Worm (Caenorhabditis elegans) whole organism, young adult: Measurements from ENCODE around the gene acer-1.

Experiments
- B0035.1 ChIP-seq: sonication (generic microtip); optimal IDR thresholded peaks from 2 replicates; lab custom pipeline; 2016; ENCODE audit warnings: missing genetic modification characterization, mild to moderate bottlenecking, missing compliant biosample characterization, missing genotype, missing genetic modification reagents
- C06A6.2 ChIP-seq: fragments of 200-800 bp; sonication (Bioruptor generic); conservative IDR thresholded peaks from 2 replicates; pipeline ENCODE4 v1.3.6; 2022; ENCODE audit warnings: missing genetic modification characterization, missing compliant biosample characterization
- F10E7.11 ChIP-seq: sonication (generic microtip); optimal IDR thresholded peaks from 2 replicates; lab custom pipeline; 2017; ENCODE audit warnings: mild to moderate bottlenecking, missing genetic modification characterization, moderate library complexity, missing compliant biosample characterization
- F23B12.7 ChIP-seq: sonication (generic microtip); optimal IDR thresholded peaks from 2 replicates; lab custom pipeline; 2017; ENCODE audit warnings: missing genetic modification characterization, mild to moderate bottlenecking, missing compliant biosample characterization, antibody characterized with exemption, moderate library complexity; ENCODE audit not compliant: insufficient read depth
- F39B2.1 ChIP-seq: fragments of 200-800 bp; sonication (Bioruptor generic); IDR thresholded peaks from 2 replicates; pipeline ENCODE4 v1.3.6; 2022; ENCODE audit warnings: missing genetic modification reagents, missing genetic modification characterization, missing compliant biosample characterization
- F55B11.4 ChIP-seq: sonication (generic microtip); optimal IDR thresholded peaks from 2 replicates; lab custom pipeline; 2016; ENCODE audit warnings: missing compliant biosample characterization, missing genetic modification characterization, borderline replicate concordance; ENCODE audit not compliant: insufficient read depth
- F57C9.4 ChIP-seq: sonication (generic microtip); optimal IDR thresholded peaks from 2 replicates; lab custom pipeline; 2017; ENCODE audit warnings: mild to moderate bottlenecking, missing genetic modification characterization, missing compliant biosample characterization
- Y79H2A.3 ChIP-seq: fragments of 200-800 bp; sonication (Bioruptor generic); conservative IDR thresholded peaks from 2 replicates; pipeline ENCODE4 v1.3.6; 2022; ENCODE audit warnings: missing genetic modification reagents, missing genetic modification characterization, missing compliant biosample characterization
- ZK185.1 ChIP-seq: sonication (generic microtip); optimal IDR thresholded peaks from 2 replicates; lab custom pipeline; 2016; ENCODE audit warnings: mild to moderate bottlenecking, missing genetic modification characterization, missing compliant biosample characterization; ENCODE audit not compliant: poor library complexity, severe bottlenecking
- ama-1 ChIP-seq, 3 experiments: fragments of 150-350 bp in 1 of 3; sonication (generic microtip) in 2 of 3; optimal IDR thresholded peaks; 2 replicates each; lab custom pipeline; 2014 to 2018; ENCODE audit warnings: missing biosample characterization in 2 of 3, missing genetic modification characterization in 2 of 3, missing genetic modification reagents in 2 of 3
- aptf-3 ChIP-seq: fragments of 200-800 bp; sonication (Bioruptor generic); IDR thresholded peaks from 2 replicates; pipeline ENCODE4 v1.3.6; 2022; ENCODE audit warnings: missing genetic modification characterization, missing compliant biosample characterization
- atf-7 ChIP-seq: sonication (generic microtip); optimal IDR thresholded peaks from 2 replicates; lab custom pipeline; 2017; ENCODE audit warnings: mild to moderate bottlenecking, missing genetic modification characterization, missing compliant biosample characterization
- attf-5 ChIP-seq: fragments of 200-800 bp; sonication (Bioruptor generic); optimal IDR thresholded peaks from 2 replicates; lab custom pipeline; 2018; ENCODE audit warnings: mild to moderate bottlenecking, missing genetic modification characterization, missing compliant biosample characterization
- bed-1 ChIP-seq: fragments of 200-800 bp; sonication (Bioruptor generic); IDR thresholded peaks from 2 replicates; pipeline ENCODE4 v1.3.6; 2022; ENCODE audit warnings: missing genetic modification reagents, missing genetic modification characterization, missing compliant biosample characterization
- ccch-3 ChIP-seq: fragments of 200-800 bp; sonication (Bioruptor generic); optimal IDR thresholded peaks from 2 replicates; lab custom pipeline; 2018; ENCODE audit warnings: mild to moderate bottlenecking, missing genetic modification characterization, missing compliant biosample characterization
- cebp-2 ChIP-seq: fragments of 200-800 bp; sonication (Bioruptor generic); IDR thresholded peaks from 2 replicates; pipeline ENCODE4 v1.3.6; 2022; ENCODE audit warnings: missing genetic modification characterization, missing compliant biosample characterization
- ceh-27 ChIP-seq: fragments of 200-800 bp; sonication (Bioruptor generic); optimal IDR thresholded peaks from 2 replicates; lab custom pipeline; 2018; ENCODE audit warnings: mild to moderate bottlenecking, missing genetic modification characterization, moderate library complexity, missing compliant biosample characterization
- chd-7 ChIP-seq: sonication (generic microtip); optimal IDR thresholded peaks from 2 replicates; lab custom pipeline; 2016; ENCODE audit warnings: mild to moderate bottlenecking, missing genetic modification characterization, moderate library complexity, missing compliant biosample characterization
- die-1 ChIP-seq: sonication (generic microtip); optimal IDR thresholded peaks from 2 replicates; lab custom pipeline; 2016; ENCODE audit warnings: missing genotype, mild to moderate bottlenecking, missing genetic modification characterization, missing compliant biosample characterization
- dpl-1 ChIP-seq: fragments of 150-350 bp; optimal IDR thresholded peaks from 2 replicates; lab custom pipeline; 2014; ENCODE audit warnings: missing biosample characterization, missing genetic modification reagents, missing genetic modification characterization
- efl-1 ChIP-seq: fragments of 150-350 bp; optimal IDR thresholded peaks from 2 replicates; lab custom pipeline; 2014; ENCODE audit warnings: missing biosample characterization, missing genetic modification reagents, missing genetic modification characterization
- egl-44 ChIP-seq: fragments of 200-800 bp; sonication (Bioruptor generic); IDR thresholded peaks from 2 replicates; pipeline ENCODE4 v1.3.6; 2022; ENCODE audit warnings: missing genetic modification reagents, missing genetic modification characterization, missing compliant biosample characterization
- gei-17 ChIP-seq: fragments of 200-800 bp; sonication (Bioruptor generic); optimal IDR thresholded peaks from 2 replicates; lab custom pipeline; 2018; ENCODE audit warnings: mild to moderate bottlenecking, missing genetic modification characterization, missing compliant biosample characterization
- him-1 ChIP-seq: sonication (generic microtip); optimal IDR thresholded peaks from 2 replicates; lab custom pipeline; 2016; ENCODE audit warnings: missing genotype, missing genetic modification reagents, missing genetic modification characterization, missing compliant biosample characterization
- hlh-26 ChIP-seq: fragments of 200-800 bp; sonication (Bioruptor generic); conservative IDR thresholded peaks from 2 replicates; pipeline ENCODE4 v1.3.6; 2022; ENCODE audit warnings: missing genetic modification reagents, missing genetic modification characterization, missing compliant biosample characterization
- hsf-1 ChIP-seq: fragments of 200-800 bp; sonication (Bioruptor generic); IDR thresholded peaks from 2 replicates; pipeline ENCODE4 v1.3.6; 2022; ENCODE audit warnings: missing genetic modification reagents, missing genetic modification characterization, missing compliant biosample characterization
- lag-1 ChIP-seq: fragments of 200-800 bp; sonication (Bioruptor generic); IDR thresholded peaks from 2 replicates; pipeline ENCODE4 v1.3.6; 2022; ENCODE audit warnings: missing genetic modification reagents, missing genetic modification characterization, missing compliant biosample characterization
- let-526 ChIP-seq: fragments of 200-800 bp; sonication (Bioruptor generic); IDR thresholded peaks from 2 replicates; pipeline ENCODE4 v1.3.6; 2022; ENCODE audit warnings: missing genetic modification reagents, missing genetic modification characterization, missing compliant biosample characterization
- lin-26 ChIP-seq: fragments of 200-800 bp; sonication (Bioruptor generic); IDR thresholded peaks from 2 replicates; pipeline ENCODE4 v1.3.6; 2022; ENCODE audit warnings: missing genetic modification reagents, missing genetic modification characterization, missing compliant biosample characterization
- lin-40 ChIP-seq: sonication (generic microtip); optimal IDR thresholded peaks from 2 replicates; lab custom pipeline; 2016; ENCODE audit warnings: missing genetic modification characterization, mild to moderate bottlenecking, missing compliant biosample characterization, missing genotype, missing genetic modification reagents
- lin-54 ChIP-seq: fragments of 200-800 bp; sonication (Bioruptor generic); optimal IDR thresholded peaks from 2 replicates; lab custom pipeline; 2018; ENCODE audit warnings: mild to moderate bottlenecking, missing genetic modification characterization, missing compliant biosample characterization
- lsy-27 ChIP-seq: sonication (generic microtip); optimal IDR thresholded peaks from 2 replicates; lab custom pipeline; 2017; ENCODE audit warnings: missing genetic modification characterization, mild to moderate bottlenecking, missing compliant biosample characterization, antibody characterized with exemption, missing genotype, borderline replicate concordance; ENCODE audit not compliant: insufficient read depth
- mes-4 ChIP-seq: sonication (generic microtip); optimal IDR thresholded peaks from 2 replicates; lab custom pipeline; 2016; ENCODE audit warnings: missing genotype, missing genetic modification characterization, missing compliant biosample characterization
- nfya-2 ChIP-seq: fragments of 200-800 bp; sonication (Bioruptor generic); IDR thresholded peaks from 2 replicates; pipeline ENCODE4 v1.3.6; 2022; ENCODE audit warnings: missing genetic modification reagents, missing genetic modification characterization, missing compliant biosample characterization
- nhr-120 ChIP-seq: fragments of 200-800 bp; sonication (Bioruptor generic); IDR thresholded peaks from 2 replicates; pipeline ENCODE4 v1.3.6; 2022; ENCODE audit warnings: missing genetic modification characterization, missing compliant biosample characterization
- nhr-179 ChIP-seq: sonication (generic microtip); optimal IDR thresholded peaks from 2 replicates; lab custom pipeline; 2016; ENCODE audit warnings: mild to moderate bottlenecking, missing genetic modification characterization, missing compliant biosample characterization
- nhr-27 ChIP-seq: fragments of 200-800 bp; sonication (Bioruptor generic); optimal IDR thresholded peaks from 2 replicates; lab custom pipeline; 2018; ENCODE audit warnings: mild to moderate bottlenecking, missing genetic modification characterization, moderate library complexity, missing compliant biosample characterization
- nhr-80 ChIP-seq: sonication (generic microtip); optimal IDR thresholded peaks from 2 replicates; lab custom pipeline; 2016; ENCODE audit warnings: missing genetic modification characterization, missing compliant biosample characterization
- pbrm-1 ChIP-seq: fragments of 200-800 bp; sonication (Bioruptor generic); IDR thresholded peaks from 2 replicates; pipeline ENCODE4 v1.3.6; 2022; ENCODE audit warnings: missing genetic modification reagents, missing genetic modification characterization, missing compliant biosample characterization
- repo-1 ChIP-seq: sonication (generic microtip); optimal IDR thresholded peaks from 2 replicates; lab custom pipeline; 2017; ENCODE audit warnings: mild to moderate bottlenecking, missing genetic modification characterization, missing compliant biosample characterization
- snpc-1.1 ChIP-seq: sonication (generic microtip); optimal IDR thresholded peaks from 2 replicates; lab custom pipeline; 2017; ENCODE audit warnings: missing genetic modification characterization, mild to moderate bottlenecking, missing compliant biosample characterization, antibody characterized with exemption, moderate library complexity, missing genotype, missing genetic modification reagents; ENCODE audit not compliant: insufficient read depth
- snpc-3.4 ChIP-seq: sonication (generic microtip); optimal IDR thresholded peaks from 2 replicates; lab custom pipeline; 2017; ENCODE audit warnings: missing genetic modification characterization, mild to moderate bottlenecking, missing compliant biosample characterization, antibody characterized with exemption, moderate library complexity, missing genotype, missing genetic modification reagents
- somi-1 ChIP-seq: fragments of 200-800 bp; sonication (Bioruptor generic); optimal IDR thresholded peaks from 2 replicates; lab custom pipeline; 2018; ENCODE audit warnings: mild to moderate bottlenecking, missing genetic modification characterization, missing compliant biosample characterization
- unc-130 ChIP-seq: sonication (generic microtip); optimal IDR thresholded peaks from 2 replicates; lab custom pipeline; 2016; ENCODE audit warnings: missing genetic modification reagents, missing genetic modification characterization, missing compliant biosample characterization
- unc-62 ChIP-seq: fragments of 150-350 bp; optimal IDR thresholded peaks from 2 replicates; lab custom pipeline; 2014; ENCODE audit warnings: missing biosample characterization, missing genetic modification reagents, missing genetic modification characterization
- xnd-1 ChIP-seq: sonication (generic microtip); optimal IDR thresholded peaks from 2 replicates; lab custom pipeline; 2016; ENCODE audit warnings: missing genotype, missing genetic modification reagents, missing genetic modification characterization, missing compliant biosample characterization
- ztf-25 ChIP-seq: fragments of 200-800 bp; sonication (Bioruptor generic); IDR thresholded peaks from 2 replicates; pipeline ENCODE4 v1.3.6; 2022; ENCODE audit warnings: missing genetic modification reagents, missing genetic modification characterization, missing compliant biosample characterization
- ztf-6 ChIP-seq: fragments of 200-800 bp; sonication (Bioruptor generic); IDR thresholded peaks from 2 replicates; pipeline ENCODE4 v1.3.6; 2022; ENCODE audit warnings: missing genetic modification reagents, missing genetic modification characterization, missing compliant biosample characterization

Gene acer-1

ce11 chrII:6842651-6843118 lies 47.5 kb downstream of the acer-1 start (continued):
- TF ChIP-seq lin-40 (tag; lab: Kevin White, UChicago) (peak; percentile 88), ztf-25 (GFP tag; lab: Robert Waterston, UW) (no peak), xnd-1 (tag; lab: Kevin White, UChicago) (no peak), die-1 (tag; lab: Kevin White, UChicago) (peak; percentile 60), ceh-27 (GFP tag; lab: Kevin White, UChicago) (peak; percentile 59), C06A6.2 (peak; percentile 74), efl-1 (GFP tag; lab: Kevin White, UChicago) (no peak), F10E7.11 (tag; lab: Kevin White, UChicago) (no peak), nhr-27 (no peak), ZK185.1 (tag; lab: Kevin White, UChicago) (no peak), hsf-1 (GFP tag; lab: Robert Waterston, UW) (no peak), lin-26 (GFP tag; lab: Robert Waterston, UW) (0 out of 2 replicates have a peak, but pooled peaks have one; percentile 16), nhr-120 (no peak), cebp-2 (GFP tag; lab: Robert Waterston, UW) (no peak), repo-1 (tag; lab: Kevin White, UChicago) (no peak), ztf-6 (no peak), ama-1 (optimal IDR thresholded peaks at IDR 0.05; lab: Kevin White, UChicago) (no peak), ama-1 (GFP tag; optimal IDR thresholded peaks at IDR 0.05; lab: Kevin White, UChicago) (no peak), nhr-80 (tag; lab: Kevin White, UChicago) (peak; percentile 100), chd-7 (tag; lab: Kevin White, UChicago) (peak; percentile 78), nfya-2 (no peak), gei-17 (GFP tag; lab: Kevin White, UChicago) (no peak), pbrm-1 (GFP tag; lab: Robert Waterston, UW) (no peak), hlh-26 (no peak), ccch-3 (GFP tag; lab: Kevin White, UChicago) (no peak), him-1 (no peak), F39B2.1 (GFP tag; lab: Robert Waterston, UW) (no peak), lsy-27 (tag; lab: Kevin White, UChicago) (no peak), F23B12.7 (tag; lab: Kevin White, UChicago) (peak; percentile 5), snpc-3.4 (tag; lab: Kevin White, UChicago) (no peak), mes-4 (tag; lab: Kevin White, UChicago) (no peak), egl-44 (peak; percentile 46; the same call in 1 of the 2 replicates), aptf-3 (GFP tag; lab: Robert Waterston, UW) (no peak), lin-54 (peak; percentile 13), F55B11.4 (tag; lab: Kevin White, UChicago) (no peak), F57C9.4 (no peak), dpl-1 (no peak), attf-5 (GFP tag; lab: Kevin White, UChicago) (peak; percentile 76), let-526 (GFP tag; lab: Robert Waterston, UW) (no peak), snpc-1.1 (tag; lab: Kevin White, UChicago) (no peak), B0035.1 (tag; lab: Kevin White, UChicago) (no peak), somi-1 (GFP tag; lab: Kevin White, UChicago) (peak; percentile 85), unc-130 (GFP tag; lab: Kevin White, UChicago) (no peak), nhr-179 (tag; lab: Kevin White, UChicago) (no peak), Y79H2A.3 (GFP tag; lab: Robert Waterston, UW) (no peak), unc-62 (GFP tag; lab: Kevin White, UChicago) (no peak), atf-7 (tag; lab: Kevin White, UChicago) (peak; percentile 95), bed-1 (no peak), lag-1 (GFP tag; lab: Robert Waterston, UW) (no peak)
